Fruit fly (Drosophila melanogaster): Measurements from ENCODE around the gene Tm1.

DNA sequence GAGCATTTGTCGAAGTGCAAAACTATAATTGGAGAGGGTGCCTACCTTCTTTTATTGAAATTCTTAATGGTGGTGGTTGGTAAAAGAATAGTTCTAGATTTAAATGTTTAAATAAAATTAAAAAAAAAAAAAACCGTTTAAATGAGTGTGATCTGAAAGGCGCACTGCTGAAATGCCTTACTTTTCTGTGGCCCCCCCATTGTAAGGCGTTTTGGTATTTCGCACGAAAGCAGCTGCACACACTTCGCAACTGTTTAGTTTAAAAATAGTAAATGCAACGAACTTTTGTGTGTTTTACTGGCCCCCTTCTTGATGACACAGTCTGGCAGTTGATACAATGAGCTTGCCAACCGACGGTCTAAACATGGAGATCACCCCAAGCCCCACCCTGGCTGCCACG, 9.6 kb upstream of the Tm1 start, which contains the start of the genes CG14864 and Zip88E:
- TF ChIP-seq h (GFP tag; optimal IDR thresholded peaks at IDR 0.05) (no peak), rgr (GFP tag; optimal IDR thresholded peaks at IDR 0.05) (no peak), sv (GFP tag; optimal IDR thresholded peaks at IDR 0.05) (no peak), Hr78 (GFP tag; optimal IDR thresholded peaks at IDR 0.05) (no peak), Hnf4 (GFP tag; optimal IDR thresholded peaks at IDR 0.05) (no peak), Jra (GFP tag; optimal IDR thresholded peaks at IDR 0.05) (no peak), psq (GFP tag; optimal IDR thresholded peaks at IDR 0.05) (no peak), dl (GFP tag; optimal IDR thresholded peaks at IDR 0.05; ENCODE audit: insufficient read depth in 1 of 2, partially characterized antibody in 2 of 2) (no peak), Myc (optimal IDR thresholded peaks at IDR 0.05) (no peak), CrebA (GFP tag; optimal IDR thresholded peaks at IDR 0.05; ENCODE audit: borderline replicate concordance) (no peak), CG9705 (GFP tag; optimal IDR thresholded peaks at IDR 0.05) (no peak)

All from whole organism, wandering third instar larva.